Worm (Caenorhabditis elegans): ENCODE results near the gene exl-1.

ce11 chrII:14455332-14455731 lies 42.1 kb upstream of the exl-1 start, which contains the start of gene dmsr-6:
- TF ChIP-seq him-1 (tag; optimal IDR thresholded peaks at IDR 0.05) (no peak), W03F9.2 (tag; optimal IDR thresholded peaks at IDR 0.05) (no peak)

Measured in whole organism, L4/young adult.